Fruit fly (Drosophila melanogaster): ENCODE results near the gene CG3213.
A peak's percentile ranks its signal among the peaks of the same experiment; 100 is the strongest.

Gene CG3213

dm6 chr2L:3469869-3470268 lies 49.6 kb downstream of the CG3213 start, which contains the start of the genes Pif1 and CG31776 (continued):
- TF ChIP-seq Eip74EF (GFP tag; optimal IDR thresholded peaks at IDR 0.05) = no peak
- no peak for TF ChIP-seq CG1832 (GFP tag; optimal IDR thresholded peaks at IDR 0.05)
- TF ChIP-seq CG32532 (GFP tag; IDR thresholded peaks at IDR 0.05) = no peak
- TF ChIP-seq Ada2b (GFP tag; IDR thresholded peaks at IDR 0.05) = no peak
- TF ChIP-seq Stat92E (GFP tag; optimal IDR thresholded peaks at IDR 0.05) = no peak
- TF ChIP-seq Med (GFP tag) = peak; percentile 82
- TF ChIP-seq Gsc (GFP tag; IDR thresholded peaks at IDR 0.05) = no peak
- no peak for TF ChIP-seq Dbx (GFP tag; IDR thresholded peaks at IDR 0.05)
- TF ChIP-seq so (GFP tag; IDR thresholded peaks at IDR 0.05) = 0 out of 3 replicates have a peak, but pooled peaks have one; percentile 6
- no peak for TF ChIP-seq Bdp1 (GFP tag; optimal IDR thresholded peaks at IDR 0.05)
- peak; percentile 70 for TF ChIP-seq unc-4 (GFP tag; IDR thresholded peaks at IDR 0.05; ENCODE audit: partially characterized antibody)
- TF ChIP-seq CG6791 (GFP tag; IDR thresholded peaks at IDR 0.05; ENCODE audit: partially characterized antibody) = peak; percentile 92
- peak; percentile 64 for TF ChIP-seq CG15514 (GFP tag; optimal IDR thresholded peaks at IDR 0.05)
- TF ChIP-seq Dref (GFP tag; IDR thresholded peaks at IDR 0.05) = peak; percentile 97
- no peak for TF ChIP-seq nom (GFP tag; optimal IDR thresholded peaks at IDR 0.05)
- no peak for TF ChIP-seq E2f1 (GFP tag; IDR thresholded peaks at IDR 0.05)
- TF ChIP-seq cato (GFP tag; optimal IDR thresholded peaks at IDR 0.05; ENCODE audit: borderline replicate concordance) = no peak
- no peak for TF ChIP-seq al (GFP tag; IDR thresholded peaks at IDR 0.05)
- TF ChIP-seq BEAF-32 (GFP tag; optimal IDR thresholded peaks at IDR 0.05) = peak; percentile 92
- no peak for TF ChIP-seq CG10147 (GFP tag; optimal IDR thresholded peaks at IDR 0.05)
- TF ChIP-seq Bgb (GFP tag; IDR thresholded peaks at IDR 0.05; ENCODE audit: partially characterized antibody) = peak; percentile 92
- TF ChIP-seq fru (optimal IDR thresholded peaks at IDR 0.05) = no peak
- no peak for TF ChIP-seq CG9932 (GFP tag; IDR thresholded peaks at IDR 0.05)
- TF ChIP-seq jigr1 (GFP tag; IDR thresholded peaks at IDR 0.05) = no peak
- no peak for TF ChIP-seq bigmax (GFP tag; optimal IDR thresholded peaks at IDR 0.05)
- TF ChIP-seq CG13624 (GFP tag; optimal IDR thresholded peaks at IDR 0.05) = no peak
- no peak for TF ChIP-seq mirr (GFP tag; optimal IDR thresholded peaks at IDR 0.05)
- TF ChIP-seq ase (GFP tag; IDR thresholded peaks at IDR 0.05) = no peak
- TF ChIP-seq H2.0 (GFP tag; IDR thresholded peaks at IDR 0.05) = no peak
- TF ChIP-seq CG6813 (GFP tag; optimal IDR thresholded peaks at IDR 0.05) = no peak
- TF ChIP-seq onecut (GFP tag; IDR thresholded peaks at IDR 0.05) = no peak
- no peak for TF ChIP-seq CG4282 (GFP tag; optimal IDR thresholded peaks at IDR 0.05)
- no peak for TF ChIP-seq da (GFP tag; optimal IDR thresholded peaks at IDR 0.05)
- no peak for TF ChIP-seq cas (GFP tag; IDR thresholded peaks at IDR 0.05)
- TF ChIP-seq repo (GFP tag; optimal IDR thresholded peaks at IDR 0.05) = no peak
- TF ChIP-seq aop (GFP tag; IDR thresholded peaks at IDR 0.05) = no peak
- TF ChIP-seq Nf-YA (GFP tag; IDR thresholded peaks at IDR 0.05) = no peak
- peak; percentile 66 for TF ChIP-seq knrl (GFP tag; IDR thresholded peaks at IDR 0.05; ENCODE audit: partially characterized antibody)
- TF ChIP-seq CG18476 (GFP tag; optimal IDR thresholded peaks at IDR 0.05) = no peak
- TF ChIP-seq Six4 (GFP tag; optimal IDR thresholded peaks at IDR 0.05) = no peak
- no peak for TF ChIP-seq CG4707 (GFP tag; optimal IDR thresholded peaks at IDR 0.05)
- no peak for TF ChIP-seq CG3847 (GFP tag; IDR thresholded peaks at IDR 0.05)
- peak; percentile 38 for TF ChIP-seq YL-1 (GFP tag; optimal IDR thresholded peaks at IDR 0.05)
- no peak for TF ChIP-seq ERR (GFP tag; optimal IDR thresholded peaks at IDR 0.05)
- no peak for TF ChIP-seq usp (GFP tag; optimal IDR thresholded peaks at IDR 0.05)
- no peak for TF ChIP-seq CG12219 (GFP tag; optimal IDR thresholded peaks at IDR 0.05)
- TF ChIP-seq disco-r (GFP tag; optimal IDR thresholded peaks at IDR 0.05) = no peak
- TF ChIP-seq CG2199 (GFP tag; IDR thresholded peaks at IDR 0.05) = no peak
- TF ChIP-seq CG13424 (tag; optimal IDR thresholded peaks at IDR 0.05) = no peak
- peak; percentile 75; the same call in 2 of the 3 replicates for TF ChIP-seq hb (GFP tag; IDR thresholded peaks at IDR 0.05; ENCODE audit: partially characterized antibody)
- TF ChIP-seq CG2712 (tag; optimal IDR thresholded peaks at IDR 0.05) = peak; percentile 33

All from whole organism, embryonic.